Fruit fly (Drosophila melanogaster) whole organism, wandering third instar larva: ENCODE results near the gene WDR79.

Source experiments
- Abd-B ChIP-seq: fragments of >200 bp; optimal IDR thresholded peaks from 2 replicates; lab custom pipeline; 2017; ENCODE audit warnings: missing biosample characterization, missing genetic modification characterization
- Dif ChIP-seq: fragments of 200-275, 200-300 bp; sonication (Bioruptor generic); optimal IDR thresholded peaks from 2 replicates; lab custom pipeline; 2018; ENCODE audit warnings: missing biosample characterization, missing genetic modification characterization; ENCODE audit not compliant: partially characterized antibody
- Hr78 ChIP-seq: fragments of >200 bp; optimal IDR thresholded peaks from 2 replicates; lab custom pipeline; 2017; ENCODE audit warnings: missing biosample characterization, missing genetic modification characterization
- Mio ChIP-seq: sonication (Bioruptor generic); optimal IDR thresholded peaks from 2 replicates; lab custom pipeline; 2016; ENCODE audit warnings: missing biosample characterization, missing genetic modification characterization
- OdsH ChIP-seq: fragments of 200-800 bp; sonication (Bioruptor generic); optimal IDR thresholded peaks from 2 replicates; lab custom pipeline; 2016; ENCODE audit warnings: missing biosample characterization, mild to moderate bottlenecking, missing genetic modification characterization
- h ChIP-seq: fragments of 200-800 bp; sonication (Bioruptor generic); optimal IDR thresholded peaks from 3 replicates; lab custom pipeline; 2016; ENCODE audit warnings: missing biosample characterization, mild to moderate bottlenecking, missing genetic modification characterization

DNA sequence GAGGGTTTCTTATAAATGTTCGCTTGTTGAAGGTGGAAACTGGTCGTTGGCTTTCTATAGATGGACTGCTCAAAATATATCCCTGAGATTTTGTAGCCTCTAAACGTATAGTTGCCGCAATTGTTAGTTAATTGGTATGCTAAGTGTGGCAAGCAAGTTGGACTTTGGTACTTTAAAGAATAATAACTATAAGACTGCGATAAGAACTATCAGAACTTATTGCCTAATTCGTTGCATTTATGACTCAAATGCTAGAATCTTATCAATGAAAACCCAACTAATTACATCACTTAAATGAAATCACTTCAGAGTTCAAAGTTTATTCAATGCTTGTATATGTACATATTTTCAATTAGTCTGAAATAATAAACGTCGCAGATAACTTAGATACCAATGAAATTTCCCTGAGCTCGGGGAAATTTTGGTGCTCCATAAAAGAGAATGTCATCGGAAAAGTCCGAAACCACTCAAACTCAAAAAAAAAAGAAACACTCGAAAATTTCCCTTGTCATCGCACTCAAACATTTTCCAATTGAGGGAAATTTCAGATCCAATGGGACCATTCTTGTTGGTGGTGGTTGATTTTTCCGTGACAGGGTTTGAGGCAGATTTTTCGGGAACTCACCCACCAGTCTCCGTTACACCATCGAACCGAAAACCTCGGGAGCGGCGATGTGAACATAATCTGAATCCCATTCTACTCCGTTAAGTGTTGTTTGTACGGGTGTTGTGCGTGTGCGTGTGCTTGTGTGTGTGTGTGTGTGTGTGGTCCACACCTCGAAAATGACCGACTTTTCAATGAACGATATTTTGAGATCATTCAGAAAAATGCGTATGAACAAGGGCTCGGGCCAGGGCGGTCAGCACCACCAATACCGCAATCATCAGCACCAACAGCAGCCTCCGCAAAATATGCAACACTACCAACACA lies 36.5 kb downstream of the WDR79 start, which contains the start of gene CG45075:
- no peak for TF ChIP-seq Hr78 (GFP tag; lab: Kevin White, UChicago)
- no peak for TF ChIP-seq Dif (GFP tag; lab: Kevin White, UChicago)
- TF ChIP-seq h (GFP tag; lab: Kevin White, UChicago) = no peak
- TF ChIP-seq OdsH (GFP tag; lab: Kevin White, UChicago) = no peak
- TF ChIP-seq Mio (GFP tag; lab: Kevin White, UChicago) = no peak
- no peak for TF ChIP-seq Abd-B (GFP tag; lab: Kevin White, UChicago)
